Fruit fly (Drosophila melanogaster) whole organism, larva: Measurements from ENCODE around the gene alpha-PheRS.

Experiments
- noc ChIP-seq: fragments of 200-800 bp; sonication (Bioruptor generic); optimal IDR thresholded peaks from 3 replicates; lab custom pipeline; 2019; ENCODE audit warnings: missing biosample characterization, mild to moderate bottlenecking, missing genetic modification characterization, moderate library complexity

Gene alpha-PheRS

DNA sequence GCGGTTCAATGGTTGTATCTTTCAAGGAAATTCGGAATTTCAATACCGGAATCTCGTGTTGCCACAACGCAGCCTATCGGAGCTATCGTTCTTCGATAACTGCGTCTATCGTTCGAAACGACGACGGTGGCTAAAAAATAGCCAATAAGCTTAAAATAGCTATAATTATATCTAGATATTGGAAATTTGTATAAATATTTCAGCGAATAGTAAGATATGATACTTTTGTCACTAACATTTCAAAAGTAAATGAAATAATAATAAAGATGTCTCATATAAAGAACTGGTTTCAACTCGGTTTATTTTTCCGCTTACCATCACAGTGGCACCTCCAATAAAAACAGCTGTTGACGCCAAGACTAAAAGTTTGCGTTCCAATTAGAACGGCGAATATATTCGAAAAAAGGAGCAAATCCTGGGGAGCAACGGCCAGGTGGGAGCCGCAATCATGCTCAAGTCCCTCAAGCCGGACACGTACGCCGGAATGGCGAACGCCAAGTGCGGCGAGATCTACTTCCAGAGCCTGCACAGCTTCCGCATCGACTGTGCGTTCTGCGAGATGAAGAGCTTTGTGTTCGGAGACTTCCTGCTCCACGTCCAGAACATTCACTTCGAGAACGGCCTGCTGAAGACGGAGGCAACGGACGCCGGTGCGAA is at the start of gene alpha-PheRS, which contains the start of gene CG2129:
TSS of gene alpha-PheRS (minus strand) at position 102 of the 657 bp plus-strand sequence.
TSS of gene CG2129 (plus strand) at position 339 of the 657 bp plus-strand sequence.
- TF ChIP-seq noc (tag; lab: Kevin White, UChicago), result peak; percentile 25

- no peak for TF ChIP-seq noc (tag; lab: Kevin White, UChicago)
These were observed 49.2 kb upstream of the alpha-PheRS start for dm6 chrX:8194559-8194958.

- TF ChIP-seq noc (tag; lab: Kevin White, UChicago), result no peak
These were observed 47.7 kb upstream of the alpha-PheRS start for dm6 chrX:8193017-8193556.

DNA sequence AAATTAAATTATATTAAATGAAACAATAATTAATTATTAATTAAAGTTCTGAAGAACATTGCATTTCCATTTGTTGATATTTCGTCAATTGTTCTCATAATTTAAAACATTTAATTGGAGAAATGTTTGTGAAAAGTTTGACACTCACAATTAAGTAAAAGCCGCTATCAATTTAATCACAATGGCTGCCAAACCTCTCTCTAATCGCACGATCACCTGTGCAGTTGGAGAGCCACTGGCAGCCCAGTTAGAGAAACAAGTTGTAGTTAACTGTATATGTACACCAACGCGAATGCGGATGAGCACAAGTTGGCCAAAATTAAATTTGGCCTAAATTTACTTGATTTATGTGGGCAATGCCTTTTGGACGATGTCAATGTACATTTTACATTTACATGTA is 46.8 kb upstream of the alpha-PheRS start:
- no peak for TF ChIP-seq noc (tag; lab: Kevin White, UChicago)

- no peak for TF ChIP-seq noc (tag; lab: Kevin White, UChicago)
These were observed 34.5 kb upstream of the alpha-PheRS start for dm6 chrX:8179858-8180257.

DNA sequence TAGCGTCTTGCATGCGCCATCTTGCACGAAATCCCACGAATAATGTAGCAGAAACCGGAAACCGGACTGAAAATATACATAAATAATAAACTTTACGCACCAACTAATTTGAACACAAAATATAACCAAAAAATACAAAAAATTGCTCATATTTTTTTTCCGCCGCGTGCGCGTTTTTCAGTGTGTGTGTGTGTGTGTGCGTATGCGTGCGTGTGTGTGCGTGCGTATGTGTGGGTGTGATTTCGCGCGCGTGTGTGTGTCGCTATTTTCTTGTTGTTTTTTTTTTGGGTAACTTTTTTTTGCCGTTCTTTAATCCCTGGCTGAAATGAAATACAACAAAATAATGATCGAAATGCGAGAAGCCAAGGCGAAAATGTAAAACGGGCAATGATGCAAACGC is 33.6 kb upstream of the alpha-PheRS start:
- TF ChIP-seq noc (tag; lab: Kevin White, UChicago), result no peak

dm6 chrX:8178165-8178955 is 33.0 kb upstream of the alpha-PheRS start, which contains the start of gene sdt:
Gene sdt (plus strand): TSS chrX:8178549.
- no peak for TF ChIP-seq noc (tag; lab: Kevin White, UChicago)

DNA sequence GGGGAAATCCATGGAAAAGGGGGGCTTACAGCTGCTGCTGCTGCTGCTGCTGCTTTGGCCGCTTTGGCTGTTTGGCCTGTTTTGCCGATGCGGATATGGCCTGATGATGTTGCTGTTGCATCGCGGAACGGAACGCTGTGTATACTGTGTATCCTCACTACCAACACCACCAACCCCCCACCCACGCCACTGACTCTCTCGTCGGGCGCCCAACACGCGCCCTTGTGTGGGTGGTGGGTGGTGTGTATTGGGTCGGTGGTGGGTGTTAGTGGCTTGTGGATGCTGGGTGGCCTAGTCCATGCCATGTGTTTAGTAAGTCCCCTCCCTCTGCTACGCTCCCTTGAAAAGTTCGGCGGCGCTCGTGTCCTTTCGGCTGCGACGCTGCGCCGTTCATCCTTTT is 32.3 kb upstream of the alpha-PheRS start:
- no peak for TF ChIP-seq noc (tag; lab: Kevin White, UChicago)

DNA sequence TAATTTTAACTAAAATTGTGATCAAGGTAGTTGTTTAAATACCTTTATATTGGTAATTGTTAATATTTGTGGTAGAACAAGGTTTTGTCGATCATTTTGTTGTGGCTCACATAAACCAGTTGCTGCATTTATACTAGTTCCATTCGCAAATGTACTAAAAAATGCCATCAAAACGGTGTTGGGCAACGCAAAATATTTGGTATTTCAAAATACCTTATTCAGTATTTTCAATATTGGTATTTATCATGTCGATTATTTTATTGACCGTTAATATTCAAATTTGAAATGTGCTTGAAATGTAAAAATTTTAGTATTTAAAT is 31.6 kb upstream of the alpha-PheRS start, which contains the start of gene slpr:
TSS of gene slpr (minus strand) at position 156 of the 320 bp plus-strand sequence.
- no peak for TF ChIP-seq noc (tag; lab: Kevin White, UChicago)

dm6 chrX:8176291-8177029 is 31.1 kb upstream of the alpha-PheRS start:
- TF ChIP-seq noc (tag; lab: Kevin White, UChicago), result no peak

DNA sequence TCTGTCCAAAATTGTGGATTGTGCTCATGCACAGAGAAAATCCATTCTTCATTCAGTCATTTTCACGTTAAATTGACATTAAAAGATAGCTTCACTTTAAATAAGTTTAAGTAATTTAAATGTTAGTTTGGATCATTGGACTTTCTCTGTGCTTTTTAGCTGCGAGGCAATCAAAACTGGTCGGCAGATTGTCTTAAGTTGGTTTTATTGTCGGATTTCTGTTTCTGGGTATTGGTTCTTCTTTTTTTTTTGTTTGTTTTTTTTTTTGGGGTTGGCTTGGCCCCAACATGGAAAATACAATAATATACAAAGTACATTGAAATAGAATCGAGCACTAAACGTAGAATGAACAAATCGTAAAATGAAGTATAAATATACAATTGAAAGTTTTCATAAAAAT is 24.8 kb upstream of the alpha-PheRS start, which contains the start of gene CG2278:
TSS of gene CG2278 (minus strand) at position 101 of the 400 bp plus-strand sequence.
- no peak for TF ChIP-seq noc (tag; lab: Kevin White, UChicago)

DNA sequence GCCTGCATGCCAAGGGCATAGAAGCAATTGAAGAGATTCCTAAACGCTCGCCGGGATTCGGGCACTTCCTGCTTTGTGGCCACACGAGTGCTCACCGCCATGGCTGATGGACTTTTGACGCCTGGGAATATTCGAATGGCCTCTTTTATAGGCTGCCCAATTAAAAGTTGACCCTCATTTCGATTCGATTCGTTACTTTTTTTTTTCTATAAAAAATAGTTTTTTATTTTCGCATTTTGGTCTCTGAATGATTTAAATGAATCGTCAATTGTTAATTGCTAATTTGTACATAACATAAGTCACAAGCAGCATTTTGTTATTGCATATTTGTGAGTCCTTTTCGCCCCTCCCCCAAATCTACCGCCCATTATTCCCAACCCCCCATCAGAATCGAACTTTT is 20.2 kb upstream of the alpha-PheRS start, which contains the start of gene Or7a:
TSS of gene Or7a (minus strand) at position 101 of the 400 bp plus-strand sequence.
- TF ChIP-seq noc (tag; lab: Kevin White, UChicago), result no peak

dm6 chrX:8163452-8163851 is 18.1 kb upstream of the alpha-PheRS start:
- no peak for TF ChIP-seq noc (tag; lab: Kevin White, UChicago)

dm6 chrX:8162692-8163091 is 17.3 kb upstream of the alpha-PheRS start, which contains the start of gene CG10761:
Gene CG10761 (minus strand): TSS chrX:8162792.
- TF ChIP-seq noc (tag; lab: Kevin White, UChicago), result no peak

DNA sequence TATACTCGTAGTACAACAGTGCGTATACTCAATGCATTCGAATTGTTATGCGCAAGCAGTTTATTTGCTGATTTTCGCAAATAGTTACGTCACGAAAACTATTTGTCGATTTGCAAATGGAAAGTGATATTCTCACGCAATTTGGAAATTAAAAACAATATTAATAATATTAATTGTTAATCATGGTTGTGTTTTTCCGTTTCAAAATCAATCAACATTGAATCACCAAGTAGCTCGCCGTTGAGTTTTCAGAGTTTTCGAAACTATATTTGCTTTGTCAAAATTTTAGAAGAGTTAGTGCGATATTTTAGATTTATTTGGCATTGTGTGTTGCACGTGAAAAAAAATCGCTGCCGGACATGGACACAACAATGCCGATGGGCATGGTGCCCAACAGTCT is 14.4 kb upstream of the alpha-PheRS start, which contains the start of gene CG15337:
TSS of gene CG15337 (plus strand) at position 301 of the 400 bp plus-strand sequence.
- no peak for TF ChIP-seq noc (tag; lab: Kevin White, UChicago)
